Worm (Caenorhabditis elegans) whole organism, L1 larva: ENCODE measurements around the gene vars-1.

Source experiments
- C04F5.9 ChIP-seq: sonication (generic microtip); optimal IDR thresholded peaks from 2 replicates; lab custom pipeline; 2016; ENCODE audit warnings: missing genetic modification characterization, missing compliant biosample characterization
- C16A3.4 ChIP-seq: fragments of 150-350 bp; optimal IDR thresholded peaks from 2 replicates; lab custom pipeline; 2014; ENCODE audit warnings: missing biosample characterization, missing genetic modification characterization
- aly-2 ChIP-seq: fragments of 150-350 bp; optimal IDR thresholded peaks from 2 replicates; lab custom pipeline; 2014; ENCODE audit warnings: missing biosample characterization, missing genetic modification characterization
- ama-1 ChIP-seq: fragments of 150-350 bp; optimal IDR thresholded peaks from 2 replicates; lab custom pipeline; 2014
- ceh-63 ChIP-seq: fragments of 200-800 bp; sonication (Bioruptor generic); optimal IDR thresholded peaks from 2 replicates; lab custom pipeline; 2018; ENCODE audit warnings: mild to moderate bottlenecking, missing genetic modification characterization, missing compliant biosample characterization
- ceh-8 ChIP-seq: fragments of 200-800 bp; sonication (Bioruptor generic); optimal IDR thresholded peaks from 2 replicates; lab custom pipeline; 2018; ENCODE audit warnings: mild to moderate bottlenecking, missing genetic modification characterization, moderate library complexity, missing compliant biosample characterization
- ceh-88 ChIP-seq: fragments of 200-800 bp; sonication (Bioruptor generic); IDR thresholded peaks from 2 replicates; pipeline ENCODE4 v1.3.6; 2022; ENCODE audit warnings: missing genetic modification characterization, missing compliant biosample characterization
- dsc-1 ChIP-seq: sonication (generic microtip); optimal IDR thresholded peaks from 2 replicates; lab custom pipeline; 2016; ENCODE audit warnings: mild to moderate bottlenecking, missing genetic modification characterization, missing compliant biosample characterization
- efl-1 ChIP-seq, 4 experiments: fragments of 150-350 bp; optimal IDR thresholded peaks in 3 of 4; peaks in 1 of 4; 1 replicate in 1 of 4; 2 replicates in 3 of 4; lab custom pipeline; 2014; ENCODE audit warnings: missing biosample characterization in 2 of 4, missing genetic modification characterization in 2 of 4, missing genetic modification reagents in 2 of 4
- elt-3 ChIP-seq, 6 experiments: fragments of 150-350 bp in 1 of 6; sonication (generic microtip); optimal IDR thresholded peaks; 2 replicates each; lab custom pipeline; 2017 to 2018; ENCODE audit warnings: missing biosample characterization in 6 of 6, missing genetic modification characterization in 6 of 6, inconsistent platforms in 1 of 6
- ets-5 ChIP-seq: fragments of 200-800 bp; sonication (Bioruptor generic); IDR thresholded peaks from 2 replicates; pipeline ENCODE4 v1.3.6; 2022; ENCODE audit warnings: missing genetic modification characterization, missing compliant biosample characterization
- fkh-4 ChIP-seq: sonication (generic microtip); optimal IDR thresholded peaks from 2 replicates; lab custom pipeline; 2016; ENCODE audit warnings: missing compliant biosample characterization, missing genetic modification characterization, borderline replicate concordance
- fkh-8 ChIP-seq: sonication (generic microtip); optimal IDR thresholded peaks from 2 replicates; lab custom pipeline; 2016; ENCODE audit warnings: mild to moderate bottlenecking, missing genetic modification characterization, missing compliant biosample characterization
- fos-1 ChIP-seq: fragments of 150-350 bp; optimal IDR thresholded peaks from 2 replicates; lab custom pipeline; 2014; ENCODE audit warnings: missing biosample characterization, missing genetic modification characterization
- hpl-2 ChIP-seq: fragments of 150-350 bp; optimal IDR thresholded peaks from 2 replicates; lab custom pipeline; 2014; ENCODE audit warnings: missing biosample characterization, missing genetic modification reagents, missing genetic modification characterization
- lin-14 ChIP-seq: fragments of 200-800 bp; sonication (Bioruptor generic); optimal IDR thresholded peaks from 2 replicates; lab custom pipeline; 2018; ENCODE audit warnings: mild to moderate bottlenecking, missing genetic modification characterization, moderate library complexity, missing compliant biosample characterization
- lin-15B ChIP-seq: fragments of 150-350 bp; sonication (generic microtip); optimal IDR thresholded peaks from 3 replicates; lab custom pipeline; 2014; ENCODE audit warnings: missing biosample characterization, missing genetic modification characterization
- lin-35 ChIP-seq, 2 experiments: fragments of 150-350 bp; optimal IDR thresholded peaks; 2 replicates each; lab custom pipeline; 2014; ENCODE audit warnings: missing biosample characterization in 2 of 2, missing genetic modification characterization in 2 of 2, missing genetic modification reagents in 2 of 2
- mab-9 ChIP-seq: fragments of 200-800 bp; sonication (Bioruptor generic); IDR thresholded peaks from 2 replicates; pipeline ENCODE4 v1.3.6; 2022; ENCODE audit warnings: missing genetic modification reagents, missing genetic modification characterization, missing compliant biosample characterization
- mdl-1 ChIP-seq, 2 experiments: fragments of 150-350 bp; optimal IDR thresholded peaks; 2 replicates each; lab custom pipeline; 2014 to 2017; ENCODE audit warnings: missing biosample characterization in 2 of 2, missing genetic modification characterization in 2 of 2, inconsistent platforms in 1 of 2
- mep-1 ChIP-seq: fragments of 150-350 bp; optimal IDR thresholded peaks from 2 replicates; lab custom pipeline; 2014; ENCODE audit warnings: missing biosample characterization, missing genetic modification characterization
- nhr-19 ChIP-seq: fragments of 200-800 bp; sonication (Bioruptor generic); conservative IDR thresholded peaks from 2 replicates; pipeline ENCODE4 v1.3.6; 2022; ENCODE audit warnings: missing genetic modification characterization, missing compliant biosample characterization
- nhr-20 ChIP-seq: sonication (generic microtip); optimal IDR thresholded peaks from 2 replicates; lab custom pipeline; 2016; ENCODE audit warnings: mild to moderate bottlenecking, missing genetic modification characterization, missing compliant biosample characterization
- nhr-28 ChIP-seq: fragments of 150-350 bp; optimal IDR thresholded peaks from 2 replicates; lab custom pipeline; 2014; ENCODE audit warnings: missing biosample characterization, missing genetic modification characterization
- nhr-47 ChIP-seq: sonication (generic microtip); optimal IDR thresholded peaks from 2 replicates; lab custom pipeline; 2016; ENCODE audit warnings: mild to moderate bottlenecking, missing genetic modification characterization, moderate library complexity, missing compliant biosample characterization
- nhr-71 ChIP-seq: sonication (generic microtip); optimal IDR thresholded peaks from 2 replicates; lab custom pipeline; 2016; ENCODE audit warnings: mild to moderate bottlenecking, missing genetic modification characterization, moderate library complexity, missing compliant biosample characterization
- nhr-76 ChIP-seq: sonication (generic microtip); optimal IDR thresholded peaks from 2 replicates; lab custom pipeline; 2017; ENCODE audit warnings: missing biosample characterization, missing genetic modification characterization
- nhr-85 ChIP-seq: sonication (generic microtip); peaks from one replicate; lab custom pipeline; 2016; ENCODE audit warnings: missing genetic modification characterization, inconsistent platforms, missing compliant biosample characterization
- nhr-90 ChIP-seq: sonication (generic microtip); optimal IDR thresholded peaks from 2 replicates; lab custom pipeline; 2016; ENCODE audit warnings: mild to moderate bottlenecking, missing genetic modification characterization, missing compliant biosample characterization; ENCODE audit not compliant: poor library complexity
- pag-3 ChIP-seq: sonication (generic microtip); optimal IDR thresholded peaks from 2 replicates; lab custom pipeline; 2017; ENCODE audit warnings: missing genetic modification characterization, mild to moderate bottlenecking, missing compliant biosample characterization, antibody characterized with exemption, borderline replicate concordance; ENCODE audit not compliant: insufficient read depth
- pqm-1 ChIP-seq: sonication (generic microtip); optimal IDR thresholded peaks from 3 replicates; lab custom pipeline; 2017; ENCODE audit warnings: missing biosample characterization, missing genetic modification characterization
- rnt-1 ChIP-seq: sonication (generic microtip); optimal IDR thresholded peaks from 2 replicates; lab custom pipeline; 2016; ENCODE audit warnings: mild to moderate bottlenecking, missing genetic modification characterization, moderate library complexity, missing compliant biosample characterization
- skn-1 ChIP-seq: fragments of 150-350 bp; optimal IDR thresholded peaks from 2 replicates; lab custom pipeline; 2014; ENCODE audit warnings: missing biosample characterization, missing genetic modification characterization
- snu-23 ChIP-seq: sonication (generic microtip); optimal IDR thresholded peaks from 2 replicates; lab custom pipeline; 2016; ENCODE audit warnings: missing genetic modification characterization, missing compliant biosample characterization
- sox-4 ChIP-seq: sonication (generic microtip); optimal IDR thresholded peaks from 2 replicates; lab custom pipeline; 2016; ENCODE audit warnings: missing genetic modification characterization, missing compliant biosample characterization
- sptf-1 ChIP-seq: fragments of 150-350 bp; optimal IDR thresholded peaks from 2 replicates; lab custom pipeline; 2014; ENCODE audit warnings: missing biosample characterization, missing genetic modification characterization
- tbx-2 ChIP-seq: sonication (generic microtip); optimal IDR thresholded peaks from 2 replicates; lab custom pipeline; 2016; ENCODE audit warnings: missing genetic modification characterization, missing compliant biosample characterization
- tlp-1 ChIP-seq: fragments of 150-350 bp; optimal IDR thresholded peaks from 2 replicates; lab custom pipeline; 2014; ENCODE audit warnings: missing biosample characterization, missing genetic modification characterization
- unc-130 ChIP-seq: fragments of 150-350 bp; optimal IDR thresholded peaks from 2 replicates; lab custom pipeline; 2017; ENCODE audit warnings: missing biosample characterization, missing genetic modification characterization, inconsistent platforms
- unc-62 ChIP-seq: fragments of 150-350 bp; optimal IDR thresholded peaks from 2 replicates; lab custom pipeline; 2014; ENCODE audit warnings: missing biosample characterization, missing genetic modification reagents, missing genetic modification characterization
- unc-86 ChIP-seq: sonication (generic microtip); optimal IDR thresholded peaks from 2 replicates; lab custom pipeline; 2016; ENCODE audit warnings: missing genetic modification characterization, missing compliant biosample characterization
- xbp-1 ChIP-seq: sonication (generic microtip); optimal IDR thresholded peaks from 2 replicates; lab custom pipeline; 2016; ENCODE audit warnings: missing genetic modification characterization, missing compliant biosample characterization
- zag-1 ChIP-seq: fragments of 150-350 bp; optimal IDR thresholded peaks from 2 replicates; lab custom pipeline; 2014; ENCODE audit warnings: missing biosample characterization, missing genetic modification characterization
- ztf-11 ChIP-seq, 2 experiments: sonication (generic microtip); optimal IDR thresholded peaks; 2 replicates each; lab custom pipeline; 2016 to 2017; ENCODE audit warnings: missing genetic modification characterization in 2 of 2, missing biosample characterization in 1 of 2, missing compliant biosample characterization in 1 of 2
- ztf-4 ChIP-seq: fragments of 150-350 bp; optimal IDR thresholded peaks from 2 replicates; lab custom pipeline; 2014; ENCODE audit warnings: missing biosample characterization, missing genetic modification characterization

vars-1 gene

ce11 chrV:8024752-8025151 is 6.5 kb upstream of the vars-1 start, which contains the start of gene F43H9.3 (continued):
- no peak for TF ChIP-seq pag-3 (tag; lab: Kevin White, UChicago)
- no peak for TF ChIP-seq fos-1 (tag; lab: Kevin White, UChicago)
- no peak for TF ChIP-seq nhr-19 (GFP tag; lab: Robert Waterston, UW)
- no peak for TF ChIP-seq mab-9 (GFP tag; lab: Robert Waterston, UW)
- TF ChIP-seq mdl-1 (tag; optimal IDR thresholded peaks at IDR 0.05; lab: Kevin White, UChicago) = peak in 1 of 2 experiments; percentile 17
- no peak for TF ChIP-seq fkh-8 (tag; lab: Kevin White, UChicago)
- no peak for TF ChIP-seq sox-4 (tag; lab: Kevin White, UChicago)
- TF ChIP-seq snu-23 (GFP tag; lab: Kevin White, UChicago) = peak; percentile 19
- TF ChIP-seq nhr-20 = no peak
- TF ChIP-seq lin-15B = no peak
- peak; percentile 28 for TF ChIP-seq unc-130 (tag; lab: Kevin White, UChicago)
- no peak for TF ChIP-seq tbx-2 (tag; lab: Kevin White, UChicago)
- no peak for TF ChIP-seq nhr-28
- TF ChIP-seq nhr-76 = no peak
- no peak for TF ChIP-seq xbp-1 (tag; lab: Kevin White, UChicago)
- TF ChIP-seq C16A3.4 = peak; percentile 55
- TF ChIP-seq ama-1 (lab: Kevin White, UChicago) = no peak

- TF ChIP-seq nhr-85 (tag; lab: Kevin White, UChicago) (peak; percentile 90), hpl-2 (GFP tag; lab: Kevin White, UChicago) (no peak), skn-1 (tag; lab: Kevin White, UChicago) (no peak), nhr-76 (no peak), rnt-1 (tag; lab: Kevin White, UChicago) (no peak), snu-23 (GFP tag; lab: Kevin White, UChicago) (peak; percentile 38), ztf-4 (no peak), ama-1 (lab: Kevin White, UChicago) (no peak), nhr-71 (tag; lab: Kevin White, UChicago) (peak; percentile 49), nhr-20 (peak; percentile 52), C04F5.9 (tag; lab: Kevin White, UChicago) (no peak), unc-62 (GFP tag; lab: Kevin White, UChicago) (no peak), pqm-1 (tag; lab: Kevin White, UChicago) (no peak), ceh-88 (GFP tag; lab: Robert Waterston, UW) (no peak), mep-1 (tag; lab: Kevin White, UChicago) (peak; percentile 23), sptf-1 (tag; lab: Kevin White, UChicago) (no peak), fkh-4 (tag; lab: Kevin White, UChicago) (no peak), mab-9 (GFP tag; lab: Robert Waterston, UW) (no peak), nhr-90 (tag; lab: Kevin White, UChicago) (no peak), unc-86 (tag; lab: Kevin White, UChicago) (no peak), lin-35 (GFP tag; optimal IDR thresholded peaks at IDR 0.05; lab: Kevin White, UChicago) (no peak), ceh-63 (no peak), dsc-1 (tag; lab: Kevin White, UChicago) (no peak), C16A3.4 (no peak), nhr-47 (tag; lab: Kevin White, UChicago) (no peak), zag-1 (tag; lab: Kevin White, UChicago) (no peak), ceh-8 (no peak), nhr-19 (GFP tag; lab: Robert Waterston, UW) (no peak), efl-1 (optimal IDR thresholded peaks at IDR 0.05; lab: Kevin White, UChicago) (no peak), efl-1 (GFP tag; optimal IDR thresholded peaks at IDR 0.05 in 1 of 2; lab: Kevin White, UChicago) (peak in 1 of 2 experiments; percentile 43), sox-4 (tag; lab: Kevin White, UChicago) (no peak), elt-3 (tag; optimal IDR thresholded peaks at IDR 0.05; lab: Kevin White, UChicago) (no peak), lin-14 (GFP tag; lab: Kevin White, UChicago) (peak; percentile 57), ztf-11 (tag; optimal IDR thresholded peaks at IDR 0.05; lab: Kevin White, UChicago) (no peak), tlp-1 (no peak), ets-5 (GFP tag; lab: Robert Waterston, UW) (no peak), aly-2 (tag; lab: Kevin White, UChicago) (no peak)
Measured at ce11 chrV:8025259-8025658, 6.0 kb upstream of the vars-1 start.
